Worm (Caenorhabditis elegans) whole organism, L3 larva: Measurements from ENCODE around the gene W08E12.9.

Experiments
- R02D3.7 ChIP-seq: fragments of 150-350 bp; optimal IDR thresholded peaks from 2 replicates; lab custom pipeline; 2014; ENCODE audit warnings: missing biosample characterization, missing genetic modification characterization
- ZK546.5 ChIP-seq: sonication (generic microtip); optimal IDR thresholded peaks from 2 replicates; lab custom pipeline; 2017; ENCODE audit warnings: missing biosample characterization, missing genetic modification characterization
- aly-2 ChIP-seq: fragments of 150-350 bp; optimal IDR thresholded peaks from 2 replicates; lab custom pipeline; 2014; ENCODE audit warnings: missing biosample characterization, missing genetic modification characterization
- ama-1 ChIP-seq: fragments of 150-350 bp; optimal IDR thresholded peaks from 2 replicates; lab custom pipeline; 2018
- ceh-16 ChIP-seq: sonication (generic microtip); optimal IDR thresholded peaks from 2 replicates; lab custom pipeline; 2017; ENCODE audit warnings: missing biosample characterization, missing genetic modification characterization
- ceh-28 ChIP-seq: fragments of 150-350 bp; optimal IDR thresholded peaks from 2 replicates; lab custom pipeline; 2014; ENCODE audit warnings: missing biosample characterization, missing genetic modification reagents, missing genetic modification characterization
- ceh-82 ChIP-seq: fragments of 150-350 bp; optimal IDR thresholded peaks from 2 replicates; lab custom pipeline; 2014; ENCODE audit warnings: missing biosample characterization, missing genetic modification characterization
- ceh-9 ChIP-seq: sonication (generic microtip); optimal IDR thresholded peaks from 2 replicates; lab custom pipeline; 2018; ENCODE audit warnings: missing biosample characterization, missing genetic modification characterization
- egl-27 ChIP-seq: sonication (generic microtip); optimal IDR thresholded peaks from 4 replicates; lab custom pipeline; 2017; ENCODE audit warnings: missing biosample characterization, missing genetic modification reagents, missing genetic modification characterization
- egl-5 ChIP-seq: fragments of 150-350 bp; optimal IDR thresholded peaks from 2 replicates; lab custom pipeline; 2017; ENCODE audit warnings: missing biosample characterization, missing genetic modification reagents, missing genetic modification characterization, inconsistent platforms
- elt-1 ChIP-seq: fragments of 150-350 bp; optimal IDR thresholded peaks from 2 replicates; lab custom pipeline; 2014; ENCODE audit warnings: missing biosample characterization, missing genetic modification characterization
- elt-2 ChIP-seq: sonication (generic microtip); optimal IDR thresholded peaks from 2 replicates; lab custom pipeline; 2016; ENCODE audit warnings: missing genetic modification reagents, mild to moderate bottlenecking, missing genetic modification characterization, missing compliant biosample characterization
- elt-3 ChIP-seq, 3 experiments: fragments of 150-350 bp in 1 of 3; sonication (generic microtip) in 2 of 3; optimal IDR thresholded peaks; 2 replicates in 2 of 3; 4 replicates in 1 of 3; lab custom pipeline; 2014 to 2017; ENCODE audit warnings: missing biosample characterization in 3 of 3, missing genetic modification characterization in 3 of 3
- eor-1 ChIP-seq, 2 experiments: fragments of 150-350 bp; optimal IDR thresholded peaks; 2 replicates each; lab custom pipeline; 2014 to 2018; ENCODE audit warnings: missing biosample characterization in 2 of 2, missing genetic modification characterization in 2 of 2
- fkh-10 ChIP-seq: sonication (generic microtip); optimal IDR thresholded peaks from 2 replicates; lab custom pipeline; 2017; ENCODE audit warnings: missing biosample characterization, missing genetic modification reagents, missing genetic modification characterization
- fkh-2 ChIP-seq: fragments of 150-350 bp; optimal IDR thresholded peaks from 2 replicates; lab custom pipeline; 2014; ENCODE audit warnings: missing biosample characterization, missing genetic modification reagents, missing genetic modification characterization
- fos-1 ChIP-seq: fragments of 150-350 bp; optimal IDR thresholded peaks from 2 replicates; lab custom pipeline; 2014; ENCODE audit warnings: missing biosample characterization, missing genetic modification characterization
- hmg-11 ChIP-seq: sonication (generic microtip); optimal IDR thresholded peaks from 2 replicates; lab custom pipeline; 2016; ENCODE audit warnings: missing genetic modification characterization, missing compliant biosample characterization
- jun-1 ChIP-seq: fragments of 150-350 bp; optimal IDR thresholded peaks from 2 replicates; lab custom pipeline; 2014; ENCODE audit warnings: missing biosample characterization, missing genetic modification reagents, missing genetic modification characterization
- lin-15B ChIP-seq: fragments of 150-350 bp; optimal IDR thresholded peaks from 2 replicates; lab custom pipeline; 2014; ENCODE audit warnings: missing biosample characterization, missing genetic modification characterization
- lin-39 ChIP-seq: fragments of 150-350 bp; optimal IDR thresholded peaks from 2 replicates; lab custom pipeline; 2018; ENCODE audit warnings: missing biosample characterization, missing genetic modification reagents, missing genetic modification characterization
- lsy-12 ChIP-seq: sonication (generic microtip); optimal IDR thresholded peaks from 2 replicates; lab custom pipeline; 2016; ENCODE audit warnings: mild to moderate bottlenecking, missing genetic modification characterization, missing compliant biosample characterization
- mdl-1 ChIP-seq: fragments of 150-350 bp; optimal IDR thresholded peaks from 2 replicates; lab custom pipeline; 2014; ENCODE audit warnings: missing biosample characterization, missing genetic modification characterization
- mml-1 ChIP-seq: fragments of 150-350 bp; sonication (generic microtip); optimal IDR thresholded peaks from 3 replicates; lab custom pipeline; 2014; ENCODE audit warnings: missing biosample characterization, missing genetic modification characterization
- nfya-1 ChIP-seq: sonication (generic microtip); optimal IDR thresholded peaks from 2 replicates; lab custom pipeline; 2017; ENCODE audit warnings: missing genetic modification characterization, mild to moderate bottlenecking, missing compliant biosample characterization, antibody characterized with exemption, moderate library complexity; ENCODE audit not compliant: insufficient read depth
- nhr-12 ChIP-seq: fragments of 150-350 bp; optimal IDR thresholded peaks from 2 replicates; lab custom pipeline; 2014; ENCODE audit warnings: missing biosample characterization, missing genetic modification characterization
- nhr-23 ChIP-seq: fragments of 150-350 bp; optimal IDR thresholded peaks from 2 replicates; lab custom pipeline; 2014; ENCODE audit warnings: missing biosample characterization, missing genetic modification reagents, missing genetic modification characterization
- nhr-25 ChIP-seq: sonication (generic microtip); optimal IDR thresholded peaks from 2 replicates; lab custom pipeline; 2017; ENCODE audit warnings: missing biosample characterization, missing genetic modification characterization
- nhr-28 ChIP-seq: fragments of 150-350 bp; optimal IDR thresholded peaks from 2 replicates; lab custom pipeline; 2014; ENCODE audit warnings: missing biosample characterization, missing genetic modification characterization
- nhr-77 ChIP-seq: fragments of 150-350 bp; optimal IDR thresholded peaks from 2 replicates; lab custom pipeline; 2014; ENCODE audit warnings: missing biosample characterization, missing genetic modification characterization
- pha-4 ChIP-seq: fragments of 150-350 bp; optimal IDR thresholded peaks from 2 replicates; lab custom pipeline; 2014; ENCODE audit warnings: missing biosample characterization, missing genetic modification reagents, missing genetic modification characterization
- pqm-1 ChIP-seq: fragments of 150-350 bp; optimal IDR thresholded peaks from 2 replicates; lab custom pipeline; 2017; ENCODE audit warnings: missing biosample characterization, missing genetic modification characterization, inconsistent platforms
- sea-2 ChIP-seq: fragments of 150-350 bp; sonication (generic microtip); optimal IDR thresholded peaks from 4 replicates; lab custom pipeline; 2014; ENCODE audit warnings: missing biosample characterization, missing genetic modification reagents, missing genetic modification characterization
- skn-1 ChIP-seq: fragments of 150-350 bp; optimal IDR thresholded peaks from 2 replicates; lab custom pipeline; 2014; ENCODE audit warnings: missing biosample characterization, missing genetic modification characterization
- snpc-4 ChIP-seq: fragments of 150-350 bp; optimal IDR thresholded peaks from 2 replicates; lab custom pipeline; 2014; ENCODE audit warnings: missing biosample characterization, missing genetic modification characterization
- tbx-2 ChIP-seq: sonication (generic microtip); optimal IDR thresholded peaks from 2 replicates; lab custom pipeline; 2016; ENCODE audit warnings: mild to moderate bottlenecking, missing genetic modification characterization, missing compliant biosample characterization
- unc-39 ChIP-seq: sonication (generic microtip); optimal IDR thresholded peaks from 4 replicates; lab custom pipeline; 2017; ENCODE audit warnings: missing biosample characterization, missing genetic modification characterization

W08E12.9 gene

DNA sequence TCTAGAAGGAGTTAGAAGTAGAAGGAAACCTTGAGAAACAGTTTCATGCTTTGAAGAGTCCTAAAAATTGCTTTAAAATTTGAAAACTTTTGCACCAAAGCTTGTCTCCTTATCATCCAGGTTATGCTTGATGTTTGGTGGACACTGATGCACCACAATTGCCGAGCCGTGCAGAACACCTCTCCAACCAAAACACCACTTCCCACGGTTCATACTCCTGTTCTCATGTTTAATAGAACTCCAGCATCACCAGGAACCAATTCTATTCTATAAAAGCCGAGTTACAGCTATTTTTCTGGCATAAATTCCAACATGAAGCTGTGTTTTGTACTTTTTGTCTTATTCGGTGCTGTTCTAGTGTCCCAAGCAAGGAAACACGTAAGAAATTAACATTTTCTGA is 33.8 kb upstream of the W08E12.9 start, which contains the start of gene F42A6.2:
F42A6.2 (plus strand) TSS at position 301 of the 400 bp plus-strand sequence.
- TF ChIP-seq pha-4 (tag; lab: Kevin White, UChicago) = no peak
- no peak for TF ChIP-seq nhr-77 (tag; lab: Kevin White, UChicago)
- no peak for TF ChIP-seq ZK546.5
- TF ChIP-seq, all 47 proteins: peak for 0

DNA sequence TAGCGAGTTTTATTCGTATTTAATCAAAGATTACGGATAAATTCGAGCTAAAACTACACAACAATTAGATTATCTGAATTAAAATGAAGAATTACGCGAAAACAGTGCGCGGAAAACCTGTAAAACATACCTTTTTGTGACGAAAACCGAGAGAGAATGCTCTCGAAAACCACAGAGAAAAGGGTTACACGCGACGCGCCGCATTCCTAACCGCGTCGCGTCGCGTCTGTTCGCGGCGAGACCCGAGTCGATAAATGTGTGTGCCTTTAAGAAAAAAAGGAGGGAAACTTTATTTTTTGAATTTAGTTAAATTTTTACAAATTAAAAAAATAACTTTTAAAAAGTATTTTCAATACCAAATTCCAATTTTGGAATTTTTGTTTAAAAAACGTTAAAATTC is 31.3 kb upstream of the W08E12.9 start, which contains the start of gene hrpa-1:
hrpa-1 (minus strand) TSS at position 192 of the 400 bp plus-strand sequence.
- TF ChIP-seq ama-1 (lab: Kevin White, UChicago) = peak; percentile 73
- peak; percentile 1 for TF ChIP-seq ceh-82 (tag; lab: Kevin White, UChicago)
- TF ChIP-seq R02D3.7 (tag; lab: Kevin White, UChicago) = peak; percentile 56
- peak; percentile 68 for TF ChIP-seq snpc-4 (tag; lab: Kevin White, UChicago)
- no peak for TF ChIP-seq sea-2 (GFP tag; lab: Kevin White, UChicago)
- TF ChIP-seq pqm-1 (tag; lab: Kevin White, UChicago) = peak; percentile 22
- TF ChIP-seq elt-1 (tag; lab: Kevin White, UChicago) = peak; percentile 30
- TF ChIP-seq lin-39 = peak; percentile 88
- peak; percentile 66 for TF ChIP-seq nhr-25
- peak; percentile 55 for TF ChIP-seq jun-1
- peak; percentile 91 for TF ChIP-seq pha-4 (tag; lab: Kevin White, UChicago)
- TF ChIP-seq nhr-28 (tag; lab: Kevin White, UChicago) = no peak
- TF ChIP-seq hmg-11 (tag; lab: Kevin White, UChicago) = peak; percentile 45
- no peak for TF ChIP-seq egl-27 (tag; lab: Kevin White, UChicago)
- TF ChIP-seq nfya-1 (tag; lab: Kevin White, UChicago) = peak; percentile 95
- TF ChIP-seq ZK546.5 = no peak
- TF ChIP-seq tbx-2 (tag; lab: Kevin White, UChicago) = peak; percentile 5
- TF ChIP-seq lin-15B (tag; lab: Kevin White, UChicago) = peak; percentile 93
- no peak for TF ChIP-seq mml-1 (tag; lab: Kevin White, UChicago)
- peak; percentile 99 for TF ChIP-seq egl-5 (tag; lab: Kevin White, UChicago)
- no peak for TF ChIP-seq ceh-9 (tag; lab: Kevin White, UChicago)
- TF ChIP-seq nhr-12 (tag; lab: Kevin White, UChicago) = no peak
- no peak for TF ChIP-seq eor-1 (tag; optimal IDR thresholded peaks at IDR 0.05; lab: Kevin White, UChicago)
- TF ChIP-seq nhr-23 = peak; percentile 85
- TF ChIP-seq fos-1 (tag; lab: Kevin White, UChicago) = no peak
- peak; percentile 71 for TF ChIP-seq ceh-28
- peak; percentile 58 for TF ChIP-seq fkh-10 (GFP tag; lab: Kevin White, UChicago)
- peak; percentile 5 for TF ChIP-seq skn-1 (tag; lab: Kevin White, UChicago)
- peak; percentile 39 for TF ChIP-seq elt-2 (tag; lab: Kevin White, UChicago)
- no peak for TF ChIP-seq unc-39 (tag; lab: Kevin White, UChicago)

DNA sequence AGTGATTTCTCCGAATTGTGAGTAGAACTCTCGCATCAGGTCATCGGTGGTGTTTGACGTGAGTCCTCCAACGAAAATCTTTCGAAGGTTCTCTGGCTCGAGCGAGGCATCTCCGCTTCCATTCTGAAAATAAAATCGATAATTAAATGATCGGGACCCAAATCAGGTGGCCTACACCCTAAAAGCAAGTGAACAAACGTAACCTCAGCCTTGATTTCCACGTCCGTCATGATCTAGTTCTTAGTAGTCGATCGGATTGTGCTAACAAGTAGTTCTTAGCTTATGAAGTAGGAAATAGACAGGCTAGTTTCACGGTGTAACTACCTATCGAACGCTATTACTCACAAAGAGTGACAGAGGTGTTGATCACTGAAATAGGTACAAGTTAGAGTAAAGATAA is 30.8 kb upstream of the W08E12.9 start:
- TF ChIP-seq nfya-1 (tag; lab: Kevin White, UChicago) (no peak), unc-39 (tag; lab: Kevin White, UChicago) (no peak), elt-1 (tag; lab: Kevin White, UChicago) (no peak), nhr-28 (tag; lab: Kevin White, UChicago) (no peak), pqm-1 (tag; lab: Kevin White, UChicago) (no peak), ama-1 (lab: Kevin White, UChicago) (no peak), egl-27 (tag; lab: Kevin White, UChicago) (no peak), eor-1 (tag; optimal IDR thresholded peaks at IDR 0.05; lab: Kevin White, UChicago) (no peak), aly-2 (tag; lab: Kevin White, UChicago) (no peak), skn-1 (tag; lab: Kevin White, UChicago) (no peak), elt-3 (tag; optimal IDR thresholded peaks at IDR 0.05; lab: Kevin White, UChicago) (no peak), fkh-2 (no peak), lsy-12 (tag; lab: Kevin White, UChicago) (no peak), ceh-82 (tag; lab: Kevin White, UChicago) (no peak), R02D3.7 (tag; lab: Kevin White, UChicago) (no peak), mml-1 (tag; lab: Kevin White, UChicago) (no peak), tbx-2 (tag; lab: Kevin White, UChicago) (no peak), snpc-4 (tag; lab: Kevin White, UChicago) (no peak), hmg-11 (tag; lab: Kevin White, UChicago) (no peak)

ce11 chrIV:3337275-3337674 is 29.9 kb upstream of the W08E12.9 start:
- TF ChIP-seq ceh-16 (tag; lab: Kevin White, UChicago) (no peak), sea-2 (GFP tag; lab: Kevin White, UChicago) (no peak), ceh-28 (no peak), R02D3.7 (tag; lab: Kevin White, UChicago) (no peak), ceh-9 (tag; lab: Kevin White, UChicago) (no peak), fkh-2 (no peak), mdl-1 (tag; lab: Kevin White, UChicago) (no peak), jun-1 (no peak), fkh-10 (GFP tag; lab: Kevin White, UChicago) (no peak), lsy-12 (tag; lab: Kevin White, UChicago) (no peak), nhr-77 (tag; lab: Kevin White, UChicago) (no peak), ZK546.5 (no peak), elt-2 (tag; lab: Kevin White, UChicago) (no peak), unc-39 (tag; lab: Kevin White, UChicago) (no peak), ama-1 (lab: Kevin White, UChicago) (no peak)
